Worm (Caenorhabditis elegans) whole organism, L4 larva: ENCODE data around the gene ora-1.

Source experiments
- D1046.2 ChIP-seq: fragments of 200-800 bp; sonication (Bioruptor generic); IDR thresholded peaks from 2 replicates; pipeline ENCODE4 v1.3.6; 2022; ENCODE audit warnings: missing genetic modification characterization, missing compliant biosample characterization
- T26A8.4 ChIP-seq: fragments of 200-800 bp; sonication (Bioruptor generic); IDR thresholded peaks from 2 replicates; pipeline ENCODE4 v1.3.6; 2022; ENCODE audit warnings: missing genetic modification characterization, missing compliant biosample characterization
- dpl-1 ChIP-seq: fragments of 150-350 bp; optimal IDR thresholded peaks from 2 replicates; lab custom pipeline; 2014; ENCODE audit warnings: missing biosample characterization, missing genetic modification reagents, missing genetic modification characterization
- dve-1 ChIP-seq: sonication (generic microtip); optimal IDR thresholded peaks from 2 replicates; lab custom pipeline; 2017; ENCODE audit warnings: antibody characterized with exemption, mild to moderate bottlenecking, missing genetic modification characterization, missing compliant biosample characterization; ENCODE audit not compliant: insufficient read depth
- lin-38 ChIP-seq: fragments of 200-800 bp; sonication (Bioruptor generic); IDR thresholded peaks from 2 replicates; pipeline ENCODE4 v1.3.6; 2022; ENCODE audit warnings: missing genetic modification reagents, missing genetic modification characterization, missing compliant biosample characterization
- lsy-2 ChIP-seq, 2 experiments: fragments of 150-350 bp in 1 of 2; sonication (generic microtip) in 1 of 2; optimal IDR thresholded peaks; 2 replicates each; lab custom pipeline; 2014 to 2017; ENCODE audit warnings: missing biosample characterization in 2 of 2, missing genetic modification characterization in 2 of 2
- nhr-42 ChIP-seq: fragments of 200-800 bp; sonication (Bioruptor generic); IDR thresholded peaks from 2 replicates; pipeline ENCODE4 v1.3.6; 2022; ENCODE audit warnings: missing genetic modification characterization, missing compliant biosample characterization

Gene ora-1

DNA sequence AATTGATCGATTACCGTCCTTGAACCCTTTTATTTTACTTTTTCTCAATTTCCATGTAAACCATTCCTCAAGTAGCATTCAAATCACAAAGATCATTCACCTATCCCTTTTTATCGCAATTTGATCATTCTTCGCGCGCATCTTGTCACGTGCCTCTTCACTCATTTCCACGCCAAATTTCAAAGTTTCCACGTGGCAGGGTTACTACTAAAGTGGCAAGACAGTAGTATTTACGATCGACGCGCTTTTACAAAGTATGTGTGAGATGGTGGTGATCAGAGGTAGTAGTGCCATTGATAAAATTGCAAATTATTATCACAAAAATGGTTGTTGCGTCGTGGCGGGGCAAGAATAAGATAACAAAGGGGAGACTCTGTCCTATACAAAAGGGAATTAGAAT, 50.7 kb downstream of the ora-1 start (continued):
- no peak for TF ChIP-seq T26A8.4
- TF ChIP-seq lin-38 (GFP tag; lab: Robert Waterston, UW), result no peak
- peak in 1 of 2 experiments; percentile 38 for TF ChIP-seq lsy-2 (tag; optimal IDR thresholded peaks at IDR 0.05; lab: Kevin White, UChicago)
- no peak for TF ChIP-seq D1046.2 (GFP tag; lab: Robert Waterston, UW)
- TF ChIP-seq dpl-1 (GFP tag; lab: Kevin White, UChicago), result peak; percentile 29
- no peak for TF ChIP-seq nhr-42 (GFP tag; lab: Robert Waterston, UW)
- TF ChIP-seq dve-1 (tag; lab: Kevin White, UChicago), result peak; percentile 80
